Fruit fly (Drosophila melanogaster) whole organism, embryonic: Measurements from ENCODE around the gene CG42579.

ENCODE experiments used
- B-H2 ChIP-seq: fragments of 200-800 bp; sonication (Bioruptor generic); optimal IDR thresholded peaks from 2 replicates; lab custom pipeline; 2018; ENCODE audit warnings: missing biosample characterization, mild to moderate bottlenecking, missing genetic modification characterization
- Bgb ChIP-seq: fragments of 200-800 bp; sonication (Bioruptor generic); IDR thresholded peaks from 2 replicates; pipeline ENCODE4 v1.3.6; 2022; ENCODE audit warnings: missing biosample characterization, missing genetic modification characterization; ENCODE audit not compliant: partially characterized antibody
- C15 ChIP-seq: fragments of 200-800 bp; sonication (Bioruptor generic); IDR thresholded peaks from 3 replicates; pipeline ENCODE4 v1.3.6; 2022; ENCODE audit warnings: missing biosample characterization, missing genetic modification characterization
- CG1024 ChIP-seq: fragments of 200-800 bp; sonication (Bioruptor generic); IDR thresholded peaks from 2 replicates; pipeline ENCODE4 v1.3.6; 2022; ENCODE audit warnings: missing biosample characterization, missing genetic modification characterization
- CG10959 ChIP-seq: fragments of 200-800 bp; sonication (Bioruptor generic); IDR thresholded peaks from 2 replicates; pipeline ENCODE4 v1.3.6; 2022; ENCODE audit warnings: missing biosample characterization, missing genetic modification characterization
- CG11723 ChIP-seq: fragments of 200-800 bp; sonication (Bioruptor generic); optimal IDR thresholded peaks from 2 replicates; lab custom pipeline; 2017; ENCODE audit warnings: missing biosample characterization, mild to moderate bottlenecking, missing genetic modification characterization
- CG14441 ChIP-seq: fragments of 200-800 bp; sonication (Bioruptor generic); IDR thresholded peaks from 2 replicates; pipeline ENCODE4 v1.3.6; 2022; ENCODE audit warnings: missing biosample characterization, missing genetic modification characterization
- CG1647 ChIP-seq: fragments of 200-800 bp; sonication (Bioruptor generic); optimal IDR thresholded peaks from 3 replicates; lab custom pipeline; 2016; ENCODE audit warnings: missing biosample characterization, missing genetic modification characterization
- CG17186 ChIP-seq: fragments of 200-800 bp; sonication (Bioruptor generic); optimal IDR thresholded peaks from 3 replicates; lab custom pipeline; 2017; ENCODE audit warnings: missing biosample characterization, missing genetic modification reagents, missing genetic modification characterization
- CG17359 ChIP-seq: fragments of 200-800 bp; sonication (Bioruptor generic); optimal IDR thresholded peaks from 3 replicates; lab custom pipeline; 2018; ENCODE audit warnings: missing biosample characterization, mild to moderate bottlenecking, missing genetic modification characterization, moderate library complexity
- CG4360 ChIP-seq: fragments of 200-800 bp; sonication (Bioruptor generic); IDR thresholded peaks from 2 replicates; pipeline ENCODE4 v1.3.6; 2022; ENCODE audit warnings: missing biosample characterization, missing genetic modification characterization
- CG4617 ChIP-seq: fragments of 200-800 bp; sonication (Bioruptor generic); optimal IDR thresholded peaks from 3 replicates; lab custom pipeline; 2016; ENCODE audit warnings: missing biosample characterization, missing genetic modification characterization, borderline replicate concordance
- CG6654 ChIP-seq: fragments of 200-800 bp; sonication (Bioruptor generic); optimal IDR thresholded peaks from 2 replicates; lab custom pipeline; 2017; ENCODE audit warnings: missing biosample characterization, mild to moderate bottlenecking, missing genetic modification characterization
- CG8089 ChIP-seq: fragments of 200-800 bp; sonication (Bioruptor generic); optimal IDR thresholded peaks from 3 replicates; lab custom pipeline; 2016; ENCODE audit warnings: missing biosample characterization, missing genetic modification characterization
- CG9437 ChIP-seq: fragments of 200-800 bp; sonication (Bioruptor generic); optimal IDR thresholded peaks from 2 replicates; lab custom pipeline; 2018; ENCODE audit warnings: missing biosample characterization, mild to moderate bottlenecking, missing genetic modification characterization
- CG9797 ChIP-seq: fragments of 200-800 bp; sonication (Bioruptor generic); optimal IDR thresholded peaks from 3 replicates; lab custom pipeline; 2018; ENCODE audit warnings: missing biosample characterization, mild to moderate bottlenecking, missing genetic modification characterization
- CG9876 ChIP-seq: fragments of 200-800 bp; sonication (Bioruptor generic); optimal IDR thresholded peaks from 2 replicates; lab custom pipeline; 2016; ENCODE audit warnings: missing biosample characterization, missing genetic modification characterization
- CG9932 ChIP-seq: fragments of 200-800 bp; sonication (Bioruptor generic); IDR thresholded peaks from 2 replicates; pipeline ENCODE4 v1.3.6; 2022; ENCODE audit warnings: missing biosample characterization, missing genetic modification characterization
- CTCF ChIP-seq: fragments of 200-800 bp; sonication (Bioruptor generic); optimal IDR thresholded peaks from 2 replicates; lab custom pipeline; 2017; ENCODE audit warnings: missing biosample characterization, mild to moderate bottlenecking, missing genetic modification characterization, moderate library complexity
- Camta ChIP-seq: fragments of 200-800 bp; sonication (Bioruptor generic); optimal IDR thresholded peaks from 2 replicates; lab custom pipeline; 2016; ENCODE audit warnings: missing biosample characterization, missing genetic modification characterization
- Dip2 ChIP-seq: fragments of 200-800 bp; sonication (Bioruptor generic); IDR thresholded peaks from 2 replicates; pipeline ENCODE4 v1.3.6; 2022; ENCODE audit warnings: missing biosample characterization, missing genetic modification characterization
- ERR ChIP-seq: fragments of 200-800 bp; sonication (Bioruptor generic); optimal IDR thresholded peaks from 2 replicates; lab custom pipeline; 2016; ENCODE audit warnings: missing biosample characterization, missing genetic modification characterization
- Eip74EF ChIP-seq, 2 experiments: fragments of 200-800 bp in 1 of 2; fragments of >200 bp in 1 of 2; sonication (Bioruptor generic) in 1 of 2; optimal IDR thresholded peaks; 2 replicates each; lab custom pipeline; 2017 to 2019; ENCODE audit warnings: missing biosample characterization in 2 of 2, missing genetic modification characterization in 2 of 2, mild to moderate bottlenecking in 1 of 2, moderate library complexity in 1 of 2
- Fer1 ChIP-seq: fragments of 200-800 bp; sonication (Bioruptor generic); optimal IDR thresholded peaks from 2 replicates; lab custom pipeline; 2017; ENCODE audit warnings: missing biosample characterization, mild to moderate bottlenecking, missing genetic modification characterization
- Hmr ChIP-seq: fragments of 200-800 bp; sonication (Bioruptor generic); optimal IDR thresholded peaks from 3 replicates; lab custom pipeline; 2017; ENCODE audit warnings: mild to moderate bottlenecking, missing biosample characterization, missing genetic modification reagents, missing genetic modification characterization
- Hsf ChIP-seq: fragments of 200-800 bp; sonication (Bioruptor generic); optimal IDR thresholded peaks from 3 replicates; lab custom pipeline; 2016; ENCODE audit warnings: missing biosample characterization, missing genetic modification characterization
- Lim3 ChIP-seq: fragments of 200-800 bp; sonication (Bioruptor generic); IDR thresholded peaks from 2 replicates; pipeline ENCODE4 v1.3.6; 2022; ENCODE audit warnings: missing biosample characterization, missing genetic modification characterization
- Lpt ChIP-seq: fragments of >200 bp; optimal IDR thresholded peaks from 2 replicates; lab custom pipeline; 2018; ENCODE audit warnings: missing biosample characterization, missing genetic modification characterization
- NC2β ChIP-seq: fragments of 200-800 bp; sonication (Bioruptor generic); optimal IDR thresholded peaks from 2 replicates; lab custom pipeline; 2016; ENCODE audit warnings: missing biosample characterization, missing genetic modification characterization
- Sin3A ChIP-seq: fragments of >200 bp; optimal IDR thresholded peaks from 2 replicates; lab custom pipeline; 2018
- TFAM ChIP-seq: fragments of 200-800 bp; sonication (Bioruptor generic); optimal IDR thresholded peaks from 2 replicates; lab custom pipeline; 2017; ENCODE audit warnings: missing biosample characterization, missing genetic modification characterization, inconsistent platforms
- Trl ChIP-seq, 3 experiments: fragments of >200 bp in 2 of 3; fragments of 200-800 bp in 1 of 3; sonication (Bioruptor generic) in 1 of 3; optimal IDR thresholded peaks; 2 replicates in 1 of 3; 3 replicates in 2 of 3; lab custom pipeline; 2016 to 2017; ENCODE audit warnings: missing biosample characterization in 1 of 3, missing genetic modification characterization in 1 of 3
- ab ChIP-seq: fragments of 200-800 bp; sonication (Bioruptor generic); optimal IDR thresholded peaks from 2 replicates; lab custom pipeline; 2016; ENCODE audit warnings: missing biosample characterization, missing genetic modification characterization
- ap ChIP-seq: fragments of 200-800 bp; sonication (Bioruptor generic); IDR thresholded peaks from 2 replicates; pipeline ENCODE4 v1.3.6; 2022; ENCODE audit warnings: missing biosample characterization, missing genetic modification characterization
- ara ChIP-seq: fragments of 200-800 bp; sonication (Bioruptor generic); IDR thresholded peaks from 2 replicates; pipeline ENCODE4 v1.3.6; 2022; ENCODE audit warnings: missing biosample characterization, missing genetic modification characterization
- chinmo ChIP-seq: fragments of 200-800 bp; sonication (Bioruptor generic); IDR thresholded peaks from 4 replicates; pipeline ENCODE4 v1.3.6; 2022; ENCODE audit warnings: missing biosample characterization, missing genetic modification characterization; ENCODE audit not compliant: partially characterized antibody
- crc ChIP-seq: fragments of 200-800 bp; sonication (Bioruptor generic); optimal IDR thresholded peaks from 2 replicates; lab custom pipeline; 2016; ENCODE audit warnings: missing biosample characterization, missing genetic modification characterization
- exex ChIP-seq: fragments of 200-800 bp; sonication (Bioruptor generic); optimal IDR thresholded peaks from 4 replicates; lab custom pipeline; 2018; ENCODE audit warnings: missing biosample characterization, mild to moderate bottlenecking, missing genetic modification characterization, moderate library complexity
- eyg ChIP-seq: fragments of 200-800 bp; sonication (Bioruptor generic); optimal IDR thresholded peaks from 3 replicates; lab custom pipeline; 2016; ENCODE audit warnings: missing biosample characterization, missing genetic modification characterization
- fd96Cb ChIP-seq: fragments of 200-800 bp; sonication (Bioruptor generic); optimal IDR thresholded peaks from 2 replicates; lab custom pipeline; 2018; ENCODE audit warnings: missing biosample characterization, mild to moderate bottlenecking, missing genetic modification characterization, moderate library complexity
- jing ChIP-seq: fragments of 200-800 bp; sonication (Bioruptor generic); optimal IDR thresholded peaks from 2 replicates; lab custom pipeline; 2018; ENCODE audit warnings: missing biosample characterization, mild to moderate bottlenecking, missing genetic modification characterization
- kah ChIP-seq: fragments of 200-800 bp; sonication (Bioruptor generic); optimal IDR thresholded peaks from 2 replicates; lab custom pipeline; 2018; ENCODE audit warnings: missing biosample characterization, mild to moderate bottlenecking, missing genetic modification characterization
- kay ChIP-seq: fragments of 200-800 bp; sonication (Bioruptor generic); optimal IDR thresholded peaks from 2 replicates; lab custom pipeline; 2016; ENCODE audit warnings: missing biosample characterization, missing genetic modification characterization
- klu ChIP-seq: fragments of 200-800 bp; sonication (Bioruptor generic); IDR thresholded peaks from 2 replicates; pipeline ENCODE4 v1.3.6; 2022; ENCODE audit warnings: missing biosample characterization, missing genetic modification characterization
- lilli ChIP-seq: fragments of 200-800 bp; sonication (Bioruptor generic); optimal IDR thresholded peaks from 3 replicates; lab custom pipeline; 2016; ENCODE audit warnings: missing biosample characterization, missing genetic modification characterization
- nmo ChIP-seq: fragments of 200-800 bp; sonication (Bioruptor generic); optimal IDR thresholded peaks from 2 replicates; lab custom pipeline; 2018; ENCODE audit warnings: missing biosample characterization, mild to moderate bottlenecking, missing genetic modification characterization, moderate library complexity
- repo ChIP-seq: fragments of 200-800 bp; sonication (Bioruptor generic); optimal IDR thresholded peaks from 2 replicates; lab custom pipeline; 2016; ENCODE audit warnings: missing biosample characterization, missing genetic modification characterization
- shn ChIP-seq: fragments of 200-800 bp; sonication (Bioruptor generic); optimal IDR thresholded peaks from 3 replicates; lab custom pipeline; 2016; ENCODE audit warnings: missing biosample characterization, missing genetic modification characterization
- tna ChIP-seq: fragments of 200-800 bp; sonication (Bioruptor generic); IDR thresholded peaks from 2 replicates; pipeline ENCODE4 v1.3.6; 2022; ENCODE audit warnings: missing biosample characterization, missing genetic modification characterization; ENCODE audit not compliant: partially characterized antibody
- toy ChIP-seq: fragments of 200-800 bp; sonication (Bioruptor generic); IDR thresholded peaks from 2 replicates; pipeline ENCODE4 v1.3.6; 2022; ENCODE audit warnings: missing biosample characterization, missing genetic modification characterization

CG42579 gene

dm6 chrX:20495767-20496656, 31.4 kb upstream of the CG42579 start (continued):
- TF ChIP-seq CG6654 (GFP tag; lab: Kevin White, UChicago) (no peak), CG4360 (no peak), Eip74EF (GFP tag; optimal IDR thresholded peaks at IDR 0.05; lab: Kevin White, UChicago) (peak in 1 of 2 experiments; percentile 53), nmo (GFP tag; lab: Kevin White, UChicago) (peak; percentile 72), tna (no peak), fd96Cb (peak; percentile 54), CG8089 (peak; percentile 29), Camta (GFP tag; lab: Kevin White, UChicago) (peak; percentile 58), CG17186 (no peak), eyg (peak; percentile 12), ara (no peak), Sin3A (lab: Kevin White, UChicago) (no peak), Dip2 (GFP tag; lab: Robert Waterston, UW) (no peak), CG9932 (0 out of 2 replicates have a peak, but pooled peaks have one; percentile 24), B-H2 (GFP tag; lab: Kevin White, UChicago) (no peak), CG9437 (GFP tag; lab: Kevin White, UChicago) (peak; percentile 37), repo (GFP tag; lab: Kevin White, UChicago) (peak; percentile 4), Lim3 (GFP tag; lab: Robert Waterston, UW) (no peak), kah (GFP tag; lab: Kevin White, UChicago) (no peak), CG11723 (no peak), Hmr (GFP tag; lab: Kevin White, UChicago) (peak; percentile 36), ap (GFP tag; lab: Robert Waterston, UW) (peak; percentile 45; the same call in 1 of the 2 replicates), chinmo (GFP tag; lab: Robert Waterston, UW) (no peak), jing (peak; percentile 45), Lpt (GFP tag; lab: Kevin White, UChicago) (no peak), CG9797 (GFP tag; lab: Kevin White, UChicago) (no peak), ab (GFP tag; lab: Kevin White, UChicago) (peak; percentile 10), Fer1 (no peak), klu (GFP tag; lab: Robert Waterston, UW) (no peak), kay (GFP tag; lab: Kevin White, UChicago) (peak; percentile 8), Trl (optimal IDR thresholded peaks at IDR 0.05; lab: Kevin White, UChicago) (no peak), Trl (GFP tag; optimal IDR thresholded peaks at IDR 0.05; lab: Kevin White, UChicago) (peak; percentile 68), Hsf (GFP tag; lab: Kevin White, UChicago) (peak; percentile 69), CG1647 (GFP tag; lab: Kevin White, UChicago) (peak; percentile 38), CG17359 (tag; lab: Kevin White, UChicago) (peak; percentile 63), ERR (GFP tag; lab: Kevin White, UChicago) (no peak), crc (GFP tag; lab: Kevin White, UChicago) (no peak), exex (tag; lab: Kevin White, UChicago) (no peak), toy (GFP tag; lab: Robert Waterston, UW) (no peak), NC2β (GFP tag; lab: Kevin White, UChicago) (peak; percentile 42), Bgb (GFP tag; lab: Robert Waterston, UW) (no peak), lilli (GFP tag; lab: Kevin White, UChicago) (peak; percentile 61), TFAM (GFP tag; lab: Kevin White, UChicago) (no peak), CG4617 (GFP tag; lab: Kevin White, UChicago) (no peak), C15 (GFP tag; lab: Robert Waterston, UW) (no peak), CG1024 (GFP tag; lab: Robert Waterston, UW) (0 out of 2 replicates have a peak, but pooled peaks have one; percentile 24), CG10959 (peak; percentile 49; the same call in 1 of the 2 replicates), CTCF (GFP tag; lab: Kevin White, UChicago) (no peak), CG14441 (peak; percentile 61), CG9876 (no peak), shn (peak; percentile 72)
